Fruit fly (Drosophila melanogaster) whole organism, embryonic: Measurements from ENCODE around the gene CG31908.

Experiments
- B-H2 ChIP-seq: fragments of 200-800 bp; sonication (Bioruptor generic); optimal IDR thresholded peaks from 2 replicates; lab custom pipeline; 2018; ENCODE audit warnings: missing biosample characterization, mild to moderate bottlenecking, missing genetic modification characterization
- CG1024 ChIP-seq: fragments of 200-800 bp; sonication (Bioruptor generic); IDR thresholded peaks from 2 replicates; pipeline ENCODE4 v1.3.6; 2022; ENCODE audit warnings: missing biosample characterization, missing genetic modification characterization
- CG12104 ChIP-seq: fragments of 200-800 bp; sonication (Bioruptor generic); optimal IDR thresholded peaks from 3 replicates; lab custom pipeline; 2016; ENCODE audit warnings: missing biosample characterization, missing genetic modification characterization
- CG1233 ChIP-seq: fragments of 200-800 bp; sonication (Bioruptor generic); optimal IDR thresholded peaks from 4 replicates; lab custom pipeline; 2018; ENCODE audit warnings: missing biosample characterization, mild to moderate bottlenecking, missing genetic modification characterization
- CG13624 ChIP-seq: fragments of 200-800 bp; sonication (Bioruptor generic); optimal IDR thresholded peaks from 2 replicates; lab custom pipeline; 2016; ENCODE audit warnings: missing biosample characterization, missing genetic modification characterization
- CG14050 ChIP-seq: fragments of 200-800 bp; sonication (Bioruptor generic); IDR thresholded peaks from 3 replicates; pipeline ENCODE4 v1.3.6; 2022; ENCODE audit warnings: missing biosample characterization, missing genetic modification characterization
- CG1647 ChIP-seq: fragments of 200-800 bp; sonication (Bioruptor generic); optimal IDR thresholded peaks from 3 replicates; lab custom pipeline; 2016; ENCODE audit warnings: missing biosample characterization, missing genetic modification characterization
- CG17829 ChIP-seq: fragments of 200-800 bp; optimal IDR thresholded peaks from 2 replicates; lab custom pipeline; 2019; ENCODE audit warnings: missing biosample characterization, mild to moderate bottlenecking, missing genetic modification characterization, moderate library complexity
- CG2712 ChIP-seq: fragments of 200-800 bp; optimal IDR thresholded peaks from 3 replicates; lab custom pipeline; 2019; ENCODE audit warnings: missing biosample characterization, mild to moderate bottlenecking, missing genetic modification characterization, moderate library complexity
- CG30403 ChIP-seq: fragments of 200-800 bp; sonication (Bioruptor generic); optimal IDR thresholded peaks from 3 replicates; lab custom pipeline; 2016; ENCODE audit warnings: missing biosample characterization, missing genetic modification characterization
- CG33213 ChIP-seq: fragments of 200-800 bp; sonication (Bioruptor generic); optimal IDR thresholded peaks from 3 replicates; lab custom pipeline; 2016; ENCODE audit warnings: missing biosample characterization, missing genetic modification characterization
- CG6272 ChIP-seq: fragments of 200-800 bp; sonication (Bioruptor generic); IDR thresholded peaks from 2 replicates; pipeline ENCODE4 v1.3.6; 2022; ENCODE audit warnings: missing biosample characterization, missing genetic modification characterization
- CG7556 ChIP-seq: fragments of 200-800 bp; sonication (Bioruptor generic); optimal IDR thresholded peaks from 2 replicates; lab custom pipeline; 2017; ENCODE audit warnings: missing biosample characterization, mild to moderate bottlenecking, missing genetic modification characterization
- CG8924 ChIP-seq: fragments of 200-800 bp; optimal IDR thresholded peaks from 3 replicates; lab custom pipeline; 2019; ENCODE audit warnings: missing biosample characterization, mild to moderate bottlenecking, missing genetic modification characterization, moderate library complexity
- CG8944 ChIP-seq: fragments of 200-800 bp; sonication (Bioruptor generic); optimal IDR thresholded peaks from 3 replicates; lab custom pipeline; 2016; ENCODE audit warnings: missing biosample characterization, missing genetic modification characterization
- CG9876 ChIP-seq: fragments of 200-800 bp; sonication (Bioruptor generic); optimal IDR thresholded peaks from 2 replicates; lab custom pipeline; 2016; ENCODE audit warnings: missing biosample characterization, missing genetic modification characterization
- Dref ChIP-seq: fragments of 200-800 bp; sonication (Bioruptor generic); IDR thresholded peaks from 2 replicates; pipeline ENCODE4 v1.3.6; 2022; ENCODE audit warnings: missing biosample characterization, missing genetic modification characterization
- ERR ChIP-seq: fragments of 200-800 bp; sonication (Bioruptor generic); optimal IDR thresholded peaks from 2 replicates; lab custom pipeline; 2016; ENCODE audit warnings: missing biosample characterization, missing genetic modification characterization
- Ets97D ChIP-seq: fragments of 200-800 bp; sonication (Bioruptor generic); optimal IDR thresholded peaks from 3 replicates; lab custom pipeline; 2016; ENCODE audit warnings: missing biosample characterization, missing genetic modification characterization
- Fer1 ChIP-seq: fragments of 200-800 bp; sonication (Bioruptor generic); optimal IDR thresholded peaks from 2 replicates; lab custom pipeline; 2017; ENCODE audit warnings: missing biosample characterization, mild to moderate bottlenecking, missing genetic modification characterization
- Hr51 ChIP-seq, 2 experiments: fragments of 200-800 bp; sonication (Bioruptor generic); optimal IDR thresholded peaks; 2 replicates in 1 of 2; 3 replicates in 1 of 2; lab custom pipeline; 2016 to 2018; ENCODE audit warnings: missing biosample characterization in 2 of 2, missing genetic modification characterization in 2 of 2, mild to moderate bottlenecking in 1 of 2, moderate library complexity in 1 of 2
- Hr78 ChIP-seq, 2 experiments: fragments of 200-800 bp in 1 of 2; fragments of >200 bp in 1 of 2; sonication (Bioruptor generic) in 1 of 2; optimal IDR thresholded peaks; 2 replicates each; lab custom pipeline; 2017 to 2019; ENCODE audit warnings: missing biosample characterization in 2 of 2, missing genetic modification characterization in 2 of 2, mild to moderate bottlenecking in 1 of 2, moderate library complexity in 1 of 2
- MBD-R2 ChIP-seq: fragments of 200-800 bp; sonication (Bioruptor generic); IDR thresholded peaks from 2 replicates; pipeline ENCODE4 v1.3.6; 2022; ENCODE audit warnings: missing biosample characterization, missing genetic modification characterization
- NC2β ChIP-seq: fragments of 200-800 bp; sonication (Bioruptor generic); optimal IDR thresholded peaks from 2 replicates; lab custom pipeline; 2016; ENCODE audit warnings: missing biosample characterization, missing genetic modification characterization
- Rfx ChIP-seq: fragments of 200-800 bp; sonication (Bioruptor generic); IDR thresholded peaks from 2 replicates; pipeline ENCODE4 v1.3.6; 2022; ENCODE audit warnings: missing biosample characterization, missing genetic modification characterization
- Rx ChIP-seq: fragments of 200-800 bp; sonication (Bioruptor generic); IDR thresholded peaks from 2 replicates; pipeline ENCODE4 v1.3.6; 2022; ENCODE audit warnings: missing biosample characterization, missing genetic modification characterization
- Scr ChIP-seq: fragments of 200-800 bp; sonication (Bioruptor generic); IDR thresholded peaks from 2 replicates; pipeline ENCODE4 v1.3.6; 2022; ENCODE audit warnings: missing biosample characterization, missing genetic modification characterization; ENCODE audit not compliant: partially characterized antibody
- Side ChIP-seq: fragments of 200-800 bp; sonication (Bioruptor generic); optimal IDR thresholded peaks from 2 replicates; lab custom pipeline; 2016; ENCODE audit warnings: missing biosample characterization, missing genetic modification characterization
- Sry-β ChIP-seq: fragments of 200-800 bp; sonication (Bioruptor generic); optimal IDR thresholded peaks from 2 replicates; lab custom pipeline; 2018; ENCODE audit warnings: missing biosample characterization, mild to moderate bottlenecking, missing genetic modification characterization, moderate library complexity
- TFAM ChIP-seq: fragments of 200-800 bp; sonication (Bioruptor generic); optimal IDR thresholded peaks from 2 replicates; lab custom pipeline; 2017; ENCODE audit warnings: missing biosample characterization, missing genetic modification characterization, inconsistent platforms
- Xrp1 ChIP-seq: fragments of 200-800 bp; sonication (Bioruptor generic); IDR thresholded peaks from 2 replicates; pipeline ENCODE4 v1.3.6; 2022; ENCODE audit warnings: missing biosample characterization, missing genetic modification characterization
- al ChIP-seq: fragments of 200-800 bp; sonication (Bioruptor generic); IDR thresholded peaks from 2 replicates; pipeline ENCODE4 v1.3.6; 2022; ENCODE audit warnings: missing biosample characterization, missing genetic modification characterization
- az2 ChIP-seq: fragments of 200-800 bp; sonication (Bioruptor generic); optimal IDR thresholded peaks from 3 replicates; lab custom pipeline; 2016; ENCODE audit warnings: missing biosample characterization, missing genetic modification characterization
- cwo ChIP-seq: fragments of 200-800 bp; sonication (Bioruptor generic); optimal IDR thresholded peaks from 3 replicates; lab custom pipeline; 2017; ENCODE audit warnings: missing biosample characterization, missing genetic modification characterization, mild to moderate bottlenecking, moderate library complexity, missing genetic modification reagents
- dm ChIP-seq: fragments of 200-800 bp; sonication (Bioruptor generic); optimal IDR thresholded peaks from 3 replicates; lab custom pipeline; 2016; ENCODE audit warnings: missing biosample characterization, missing genetic modification characterization
- fru ChIP-seq: fragments of >200 bp; optimal IDR thresholded peaks from 2 replicates; lab custom pipeline; 2017
- grn ChIP-seq: fragments of 200-800 bp; sonication (Bioruptor generic); optimal IDR thresholded peaks from 3 replicates; lab custom pipeline; 2017; ENCODE audit warnings: missing biosample characterization, missing genetic modification characterization
- jigr1 ChIP-seq: fragments of 200-800 bp; sonication (Bioruptor generic); IDR thresholded peaks from 3 replicates; pipeline ENCODE4 v1.3.6; 2022; ENCODE audit warnings: missing biosample characterization, missing genetic modification characterization
- kah ChIP-seq: fragments of 200-800 bp; sonication (Bioruptor generic); optimal IDR thresholded peaks from 2 replicates; lab custom pipeline; 2018; ENCODE audit warnings: missing biosample characterization, mild to moderate bottlenecking, missing genetic modification characterization
- kni ChIP-seq: fragments of 200-800 bp; sonication (Bioruptor generic); optimal IDR thresholded peaks from 3 replicates; lab custom pipeline; 2017; ENCODE audit warnings: mild to moderate bottlenecking, missing biosample characterization, missing genetic modification reagents, missing genetic modification characterization
- mam ChIP-seq: fragments of 200-800 bp; sonication (Bioruptor generic); optimal IDR thresholded peaks from 3 replicates; lab custom pipeline; 2016; ENCODE audit warnings: missing biosample characterization, missing genetic modification characterization
- nerfin-2 ChIP-seq: fragments of 200-800 bp; sonication (Bioruptor generic); IDR thresholded peaks from 2 replicates; pipeline ENCODE4 v1.3.6; 2022; ENCODE audit warnings: missing biosample characterization, missing genetic modification characterization; ENCODE audit not compliant: partially characterized antibody
- odd ChIP-seq: fragments of 200-800 bp; sonication (Bioruptor generic); optimal IDR thresholded peaks from 2 replicates; lab custom pipeline; 2017; ENCODE audit warnings: missing biosample characterization, mild to moderate bottlenecking, missing genetic modification characterization
- slbo ChIP-seq: fragments of 200-800 bp; sonication (Bioruptor generic); IDR thresholded peaks from 2 replicates; pipeline ENCODE4 v1.3.6; 2022; ENCODE audit warnings: missing biosample characterization, missing genetic modification characterization
- tap ChIP-seq: fragments of 200-800 bp; optimal IDR thresholded peaks from 3 replicates; lab custom pipeline; 2019; ENCODE audit warnings: missing biosample characterization, mild to moderate bottlenecking, missing genetic modification characterization, moderate library complexity
- tio ChIP-seq: fragments of 200-800 bp; sonication (Bioruptor generic); optimal IDR thresholded peaks from 2 replicates; lab custom pipeline; 2017; ENCODE audit warnings: missing biosample characterization, missing genetic modification characterization, inconsistent platforms
- trem ChIP-seq: fragments of 200-800 bp; optimal IDR thresholded peaks from 3 replicates; lab custom pipeline; 2019; ENCODE audit warnings: missing biosample characterization, mild to moderate bottlenecking, missing genetic modification characterization, moderate library complexity

Gene CG31908

DNA sequence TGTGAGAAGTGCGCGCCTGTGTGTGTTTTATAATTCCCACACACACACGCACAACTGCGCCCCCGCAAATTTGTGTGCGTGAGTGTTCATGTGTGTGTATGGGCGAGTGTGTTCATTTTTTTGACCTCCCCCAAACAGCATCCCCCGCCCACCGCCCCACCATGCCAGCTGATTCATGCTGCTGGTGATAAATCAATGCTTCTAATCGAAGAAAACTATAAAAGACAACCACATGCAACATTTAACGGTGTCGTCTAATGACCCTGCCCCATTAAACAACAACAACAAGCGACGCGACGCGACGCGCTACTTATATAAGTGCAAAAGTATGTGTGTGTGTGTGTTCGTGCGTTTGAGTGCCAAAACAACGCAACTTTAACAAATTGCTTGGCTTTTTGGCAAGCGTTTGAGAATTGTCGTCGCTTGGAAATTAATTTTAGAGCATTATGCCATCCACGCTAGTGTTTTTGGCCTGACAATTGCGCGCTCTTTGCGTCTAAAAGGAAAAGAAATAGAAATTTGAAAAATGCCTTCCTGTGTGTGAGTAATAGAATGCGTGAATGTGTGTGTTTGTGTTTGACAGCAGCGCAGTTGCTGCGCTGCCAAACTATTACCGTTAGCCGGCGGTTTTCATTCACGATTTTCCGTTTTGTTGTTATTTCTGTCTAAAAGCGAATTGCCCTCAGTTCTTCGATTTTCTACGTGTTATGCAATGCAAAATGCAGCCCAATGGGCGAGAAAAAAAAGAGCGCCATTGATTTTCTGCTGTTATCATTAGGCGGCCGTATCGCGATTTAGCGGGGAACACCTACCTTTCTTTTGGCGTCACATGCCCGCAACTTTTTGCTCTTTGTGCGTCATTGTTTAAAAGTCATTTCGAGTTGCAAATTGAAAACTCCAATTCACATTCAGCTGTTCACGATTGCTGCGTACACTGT, 11.5 kb upstream of the CG31908 start (continued):
- no peak for TF ChIP-seq tap (tag; lab: Kevin White, UChicago)
- no peak for TF ChIP-seq Hr51 (GFP tag; optimal IDR thresholded peaks at IDR 0.05; lab: Kevin White, UChicago)
- TF ChIP-seq CG14050 (GFP tag; lab: Robert Waterston, UW), result no peak
- no peak for TF ChIP-seq CG1233 (GFP tag; lab: Kevin White, UChicago)
- TF ChIP-seq cwo, result no peak
- no peak for TF ChIP-seq fru (lab: Kevin White, UChicago)
- peak in 1 of 2 experiments; percentile 90 for TF ChIP-seq Hr78 (GFP tag; optimal IDR thresholded peaks at IDR 0.05; lab: Kevin White, UChicago)
- no peak for TF ChIP-seq Fer1
- TF ChIP-seq CG8944 (GFP tag; lab: Kevin White, UChicago), result no peak
- no peak for TF ChIP-seq az2 (GFP tag; lab: Kevin White, UChicago)
- no peak for TF ChIP-seq CG7556 (GFP tag; lab: Kevin White, UChicago)
- TF ChIP-seq, all 482 proteins: peak for 30

DNA sequence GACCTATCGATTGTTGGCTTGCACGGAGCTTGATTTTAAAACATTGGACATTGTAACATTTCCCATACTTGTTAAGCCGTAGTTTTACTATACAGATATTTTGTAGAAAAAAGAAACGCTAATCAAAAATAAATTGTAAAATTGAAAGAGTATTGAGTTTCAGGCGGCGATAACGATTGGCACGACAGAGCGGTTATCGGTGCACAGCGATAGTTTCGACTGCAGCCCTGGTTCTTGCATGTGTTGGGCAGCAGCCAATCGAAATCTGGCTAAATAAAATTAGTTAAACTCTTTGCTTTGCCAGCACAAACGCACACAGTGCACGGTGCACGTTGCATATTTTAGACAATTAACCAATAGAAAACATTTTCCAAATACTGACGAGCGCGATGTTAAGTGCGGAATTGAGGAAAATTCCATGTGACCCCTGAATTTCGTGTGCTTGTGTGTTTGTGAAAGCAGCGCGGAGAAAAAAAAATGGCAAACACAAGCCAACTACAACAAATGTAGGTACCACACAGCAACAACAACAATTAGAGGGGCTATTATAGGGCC, 10.7 kb upstream of the CG31908 start, which contains the start of gene milt:
TSS of gene milt (plus strand) at position 51 of the 555 bp plus-strand sequence.
- TF ChIP-seq Scr (GFP tag; lab: Robert Waterston, UW), result peak; percentile 85
- no peak for TF ChIP-seq tio (GFP tag; lab: Kevin White, UChicago)
- TF ChIP-seq Ets97D, result peak; percentile 52
- 0 out of 2 replicates have a peak, but pooled peaks have one; percentile 22 for TF ChIP-seq Xrp1 (GFP tag; lab: Robert Waterston, UW)
- no peak for TF ChIP-seq Rx (GFP tag; lab: Robert Waterston, UW)
- no peak for TF ChIP-seq CG1647
- TF ChIP-seq Dref (GFP tag; lab: Robert Waterston, UW), result peak; percentile 96
- TF ChIP-seq CG30403 (GFP tag; lab: Kevin White, UChicago), result peak; percentile 18
- TF ChIP-seq CG12104 (GFP tag; lab: Kevin White, UChicago), result no peak
- no peak for TF ChIP-seq CG9876
- TF ChIP-seq kah, result no peak
- peak; percentile 1 for TF ChIP-seq CG17829 (tag; lab: Kevin White, UChicago)
- TF ChIP-seq MBD-R2 (GFP tag; lab: Robert Waterston, UW), result peak; percentile 44
- no peak for TF ChIP-seq Side (GFP tag; lab: Kevin White, UChicago)
- no peak for TF ChIP-seq fru (lab: Kevin White, UChicago)
- peak; percentile 83 for TF ChIP-seq dm (GFP tag; lab: Kevin White, UChicago)
- TF ChIP-seq TFAM (GFP tag; lab: Kevin White, UChicago), result no peak
- TF ChIP-seq B-H2, result no peak
- peak; percentile 79 for TF ChIP-seq CG8924 (tag; lab: Kevin White, UChicago)
- TF ChIP-seq CG13624 (GFP tag; lab: Kevin White, UChicago), result peak; percentile 38
- TF ChIP-seq slbo (GFP tag; lab: Robert Waterston, UW), result peak; percentile 34
- peak; percentile 24 for TF ChIP-seq kni (GFP tag; lab: Kevin White, UChicago)
- peak; percentile 50 for TF ChIP-seq Sry-β (GFP tag; lab: Kevin White, UChicago)
- TF ChIP-seq grn (GFP tag; lab: Kevin White, UChicago), result no peak
- no peak for TF ChIP-seq al (GFP tag; lab: Robert Waterston, UW)
- TF ChIP-seq ERR (GFP tag; lab: Kevin White, UChicago), result peak; percentile 52
- TF ChIP-seq CG6272, result no peak
- peak; percentile 43; the same call in 1 of the 2 replicates for TF ChIP-seq Rfx (GFP tag; lab: Robert Waterston, UW)
- TF ChIP-seq nerfin-2 (GFP tag; lab: Robert Waterston, UW), result peak; percentile 89
- TF ChIP-seq CG1024 (GFP tag; lab: Robert Waterston, UW), result no peak; the same call in 1 of the 2 replicates
- TF ChIP-seq mam (GFP tag; lab: Kevin White, UChicago), result no peak
- peak; percentile 50 for TF ChIP-seq trem (tag; lab: Kevin White, UChicago)
- no peak for TF ChIP-seq odd (GFP tag; lab: Kevin White, UChicago)
- TF ChIP-seq jigr1, result no peak
- peak; percentile 38 for TF ChIP-seq NC2β (GFP tag; lab: Kevin White, UChicago)
- TF ChIP-seq CG33213, result no peak
- TF ChIP-seq CG2712 (tag; lab: Kevin White, UChicago), result peak; percentile 21
